Worm (Caenorhabditis elegans) whole organism, L4 larva: ENCODE measurements around the gene nlp-27.

Source experiments
- R02D3.7 ChIP-seq: fragments of 150-350 bp; sonication (generic microtip); optimal IDR thresholded peaks from 3 replicates; lab custom pipeline; 2014; ENCODE audit warnings: missing biosample characterization, missing genetic modification characterization
- daf-12 ChIP-seq: fragments of 150-350 bp; optimal IDR thresholded peaks from 2 replicates; lab custom pipeline; 2014; ENCODE audit warnings: missing biosample characterization, missing genetic modification reagents, missing genetic modification characterization
- nhr-11 ChIP-seq: fragments of 150-350 bp; optimal IDR thresholded peaks from 2 replicates; lab custom pipeline; 2014; ENCODE audit warnings: missing biosample characterization, missing genetic modification characterization
- unc-39 ChIP-seq: sonication (generic microtip); optimal IDR thresholded peaks from 2 replicates; lab custom pipeline; 2017; ENCODE audit warnings: missing biosample characterization, missing genetic modification characterization

DNA sequence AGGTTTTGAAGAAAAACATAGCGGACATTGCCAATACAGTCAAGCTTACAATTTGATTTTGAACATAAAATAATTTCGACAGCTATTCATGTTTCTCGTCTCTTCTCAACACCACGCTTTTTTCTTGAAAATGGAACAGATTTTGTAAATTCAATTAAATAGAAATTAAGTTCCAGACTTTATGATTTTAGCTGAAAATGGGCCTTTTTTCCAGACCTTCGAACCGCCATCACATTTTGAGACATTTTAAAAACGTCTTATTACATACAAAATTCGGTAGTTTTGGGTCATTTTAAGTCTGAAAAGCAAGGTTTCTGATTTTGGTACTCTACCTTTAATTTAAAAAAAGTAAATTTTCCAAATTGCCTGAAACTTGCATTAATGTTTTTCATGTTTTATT, 48.9 kb downstream of the nlp-27 start, which contains the start of gene C49G7.12:
- no peak for TF ChIP-seq nhr-11
- no peak for TF ChIP-seq unc-39
- TF ChIP-seq R02D3.7, result no peak
- TF ChIP-seq daf-12 (tag; lab: Kevin White, UChicago), result no peak
